Worm (Caenorhabditis elegans): ENCODE measurements around the gene mmad-1.

ce11 chrIII:13565972-13566371, 17.2 kb upstream of the mmad-1 start:
- TF ChIP-seq lin-39 (tag; optimal IDR thresholded peaks at IDR 0.05) (no peak), snpc-4 (tag; optimal IDR thresholded peaks at IDR 0.05) (no peak), nhr-67 (tag; optimal IDR thresholded peaks at IDR 0.05) (no peak), mdl-1 (tag; optimal IDR thresholded peaks at IDR 0.05) (no peak), pha-4 (tag; optimal IDR thresholded peaks at IDR 0.05) (no peak), fkh-10 (GFP tag; optimal IDR thresholded peaks at IDR 0.05) (no peak), nhr-28 (tag; optimal IDR thresholded peaks at IDR 0.05) (no peak), egl-27 (tag; optimal IDR thresholded peaks at IDR 0.05) (no peak), ztf-4 (tag; optimal IDR thresholded peaks at IDR 0.05) (no peak), nhr-12 (tag; optimal IDR thresholded peaks at IDR 0.05) (no peak)
